Worm (Caenorhabditis elegans) whole organism, midembryonic: Measurements from ENCODE around the gene col-130.

Source experiments
- T22C8.4 ChIP-seq: fragments of 200-800 bp; sonication (Bioruptor generic); IDR thresholded peaks from 2 replicates; pipeline ENCODE4 v1.3.6; 2022; ENCODE audit warnings: missing genetic modification characterization, missing compliant biosample characterization
- cog-1 ChIP-seq: sonication (generic microtip); optimal IDR thresholded peaks from 2 replicates; lab custom pipeline; 2016; ENCODE audit warnings: missing genetic modification characterization, missing compliant biosample characterization
- flt-1 ChIP-seq: fragments of 200-800 bp; sonication (Bioruptor generic); IDR thresholded peaks from 2 replicates; pipeline ENCODE4 v1.3.6; 2022; ENCODE audit warnings: missing genetic modification characterization, missing compliant biosample characterization
- klf-2 ChIP-seq: fragments of 200-800 bp; sonication (Bioruptor generic); conservative IDR thresholded peaks from 2 replicates; pipeline ENCODE4 v1.3.6; 2022; ENCODE audit warnings: missing genetic modification reagents, missing genetic modification characterization, missing compliant biosample characterization
- med-1 ChIP-seq: sonication (generic microtip); optimal IDR thresholded peaks from 2 replicates; lab custom pipeline; 2017; ENCODE audit warnings: missing genetic modification characterization, mild to moderate bottlenecking, missing compliant biosample characterization, antibody characterized with exemption, missing genetic modification reagents; ENCODE audit not compliant: insufficient read depth
- ref-1 ChIP-seq: fragments of 200-800 bp; sonication (Bioruptor generic); conservative IDR thresholded peaks from 2 replicates; pipeline ENCODE4 v1.3.6; 2022; ENCODE audit warnings: missing genetic modification reagents, missing genetic modification characterization, missing compliant biosample characterization
- tab-1 ChIP-seq: fragments of 200-800 bp; sonication (Bioruptor generic); IDR thresholded peaks from 2 replicates; pipeline ENCODE4 v1.3.6; 2022; ENCODE audit warnings: missing genetic modification characterization, missing compliant biosample characterization
- ztf-23 ChIP-seq: fragments of 200-800 bp; sonication (Bioruptor generic); IDR thresholded peaks from 2 replicates; pipeline ENCODE4 v1.3.6; 2022; ENCODE audit warnings: missing genetic modification reagents, missing genetic modification characterization, missing compliant biosample characterization
- ztf-29 ChIP-seq: fragments of 200-800 bp; sonication (Bioruptor generic); IDR thresholded peaks from 2 replicates; pipeline ENCODE4 v1.3.6; 2022; ENCODE audit warnings: missing genetic modification reagents, missing genetic modification characterization, missing compliant biosample characterization

Gene col-130

ce11 chrIV:12451225-12451831, 23.0 kb upstream of the col-130 start, which contains the start of gene dpy-26:
Gene dpy-26, minus strand, starts transcription at chrIV:12451335.
- no peak for TF ChIP-seq cog-1
- TF ChIP-seq ztf-23 (GFP tag; lab: Robert Waterston, UW), result no peak
- no peak for TF ChIP-seq med-1 (GFP tag; lab: Kevin White, UChicago)
- no peak for TF ChIP-seq ztf-29 (GFP tag; lab: Robert Waterston, UW)
- no peak for TF ChIP-seq flt-1 (GFP tag; lab: Robert Waterston, UW)
- no peak for TF ChIP-seq ref-1 (GFP tag; lab: Robert Waterston, UW)

DNA sequence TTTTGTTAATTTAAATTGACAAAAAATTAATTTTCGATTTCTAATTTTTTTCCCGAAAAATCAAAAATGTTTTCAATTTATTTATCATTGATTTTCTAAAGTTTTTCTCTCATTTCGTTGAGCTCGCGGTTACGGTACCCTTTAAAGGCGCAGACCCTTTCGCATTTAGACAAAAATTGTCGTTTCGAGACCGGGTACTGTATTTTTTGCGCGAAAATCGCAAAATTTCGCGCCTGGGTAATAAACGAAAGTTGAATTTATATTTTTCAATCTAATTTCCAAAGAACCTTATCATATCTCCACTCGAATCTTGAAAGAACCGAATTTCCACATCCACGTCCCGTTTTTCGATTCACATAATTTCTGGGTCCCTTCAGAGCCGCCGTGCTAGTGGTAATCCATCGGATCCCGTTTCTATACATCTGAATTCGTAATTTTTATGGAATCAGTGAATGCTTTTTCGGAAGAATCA, 17.2 kb upstream of the col-130 start, which contains the start of gene C25G4.3:
TSS of gene C25G4.3 (minus strand) at position 422 of the 472 bp plus-strand sequence.
- no peak for TF ChIP-seq klf-2 (GFP tag; lab: Robert Waterston, UW)
- TF ChIP-seq ztf-29 (GFP tag; lab: Robert Waterston, UW), result no peak
- no peak for TF ChIP-seq ref-1 (GFP tag; lab: Robert Waterston, UW)
- no peak for TF ChIP-seq flt-1 (GFP tag; lab: Robert Waterston, UW)
- no peak for TF ChIP-seq ztf-23 (GFP tag; lab: Robert Waterston, UW)
- no peak for TF ChIP-seq cog-1
- no peak for TF ChIP-seq med-1 (GFP tag; lab: Kevin White, UChicago)
- no peak for TF ChIP-seq T22C8.4 (GFP tag; lab: Robert Waterston, UW)
- TF ChIP-seq tab-1, result no peak

- TF ChIP-seq klf-2 (GFP tag; lab: Robert Waterston, UW) (no peak), T22C8.4 (GFP tag; lab: Robert Waterston, UW) (no peak), ztf-29 (GFP tag; lab: Robert Waterston, UW) (no peak), flt-1 (GFP tag; lab: Robert Waterston, UW) (no peak), med-1 (GFP tag; lab: Kevin White, UChicago) (no peak), cog-1 (no peak), tab-1 (no peak), ref-1 (GFP tag; lab: Robert Waterston, UW) (no peak), ztf-23 (GFP tag; lab: Robert Waterston, UW) (no peak)
These were observed 15.6 kb upstream of the col-130 start, which contains the start of gene C25G4.2 for ce11 chrIV:12443936-12444335. Gene C25G4.2, minus strand, starts transcription at chrIV:12444035.

ce11 chrIV:12441715-12442114, 13.4 kb upstream of the col-130 start, which contains the start of gene C25G4.17:
Gene C25G4.17, plus strand, starts transcription at chrIV:12442015.
- TF ChIP-seq ztf-23 (GFP tag; lab: Robert Waterston, UW) (no peak), med-1 (GFP tag; lab: Kevin White, UChicago) (no peak), ref-1 (GFP tag; lab: Robert Waterston, UW) (no peak), cog-1 (no peak), flt-1 (GFP tag; lab: Robert Waterston, UW) (no peak), T22C8.4 (GFP tag; lab: Robert Waterston, UW) (no peak), tab-1 (no peak), klf-2 (GFP tag; lab: Robert Waterston, UW) (no peak), ztf-29 (GFP tag; lab: Robert Waterston, UW) (no peak)

DNA sequence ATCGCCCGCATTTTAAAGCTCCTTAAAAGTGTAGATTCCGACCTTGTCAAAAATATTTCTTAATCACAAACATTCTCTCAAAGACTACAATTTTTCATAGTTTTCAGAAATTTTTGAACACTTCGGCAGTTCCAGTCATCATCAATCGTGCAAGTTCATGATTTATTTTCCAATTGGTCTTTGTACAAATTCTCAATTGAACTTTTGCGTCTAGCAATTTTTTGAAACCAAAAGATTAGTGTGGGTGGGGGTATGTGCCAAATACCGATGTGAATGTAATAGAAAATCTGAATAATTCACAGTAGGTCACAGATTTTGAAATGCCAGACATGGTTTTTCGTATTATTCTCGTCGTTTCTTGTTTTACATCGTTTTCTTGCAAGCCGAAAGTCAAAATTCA, 10.0 kb upstream of the col-130 start, which contains the start of gene clec-185:
TSS of gene clec-185 (plus strand) at position 301 of the 400 bp plus-strand sequence.
- no peak for TF ChIP-seq T22C8.4 (GFP tag; lab: Robert Waterston, UW)
- TF ChIP-seq ztf-29 (GFP tag; lab: Robert Waterston, UW), result no peak

- TF ChIP-seq ztf-29 (GFP tag; lab: Robert Waterston, UW) (no peak), med-1 (GFP tag; lab: Kevin White, UChicago) (no peak), klf-2 (GFP tag; lab: Robert Waterston, UW) (no peak), T22C8.4 (GFP tag; lab: Robert Waterston, UW) (no peak), tab-1 (no peak), ref-1 (GFP tag; lab: Robert Waterston, UW) (no peak), flt-1 (GFP tag; lab: Robert Waterston, UW) (no peak), cog-1 (no peak), ztf-23 (GFP tag; lab: Robert Waterston, UW) (no peak)
These were observed 7.1 kb upstream of the col-130 start, which contains the start of gene irg-4 for ce11 chrIV:12435442-12435841. Gene irg-4, plus strand, starts transcription at chrIV:12435833.

DNA sequence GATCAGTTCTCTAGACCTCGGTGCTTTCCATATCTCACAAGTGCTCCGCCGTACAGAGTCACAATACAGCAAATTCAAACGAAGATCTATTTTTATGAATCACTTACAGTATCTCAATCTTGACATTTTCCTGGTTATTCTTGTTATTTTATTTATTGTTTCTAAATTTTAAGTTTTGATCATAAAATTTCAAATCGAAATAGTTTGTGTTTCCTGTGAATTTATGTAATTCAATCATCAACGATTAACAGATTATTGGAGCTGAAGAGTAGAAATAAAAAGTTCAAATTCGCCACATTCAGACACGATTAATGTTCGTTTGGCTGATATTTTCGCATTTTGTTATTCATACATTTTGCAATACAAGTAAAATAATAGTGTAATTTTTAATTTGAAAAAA, 4.0 kb upstream of the col-130 start, which contains the start of gene clec-184:
TSS of gene clec-184 (plus strand) at position 301 of the 400 bp plus-strand sequence.
- TF ChIP-seq klf-2 (GFP tag; lab: Robert Waterston, UW) (no peak), med-1 (GFP tag; lab: Kevin White, UChicago) (no peak), ztf-29 (GFP tag; lab: Robert Waterston, UW) (no peak)

DNA sequence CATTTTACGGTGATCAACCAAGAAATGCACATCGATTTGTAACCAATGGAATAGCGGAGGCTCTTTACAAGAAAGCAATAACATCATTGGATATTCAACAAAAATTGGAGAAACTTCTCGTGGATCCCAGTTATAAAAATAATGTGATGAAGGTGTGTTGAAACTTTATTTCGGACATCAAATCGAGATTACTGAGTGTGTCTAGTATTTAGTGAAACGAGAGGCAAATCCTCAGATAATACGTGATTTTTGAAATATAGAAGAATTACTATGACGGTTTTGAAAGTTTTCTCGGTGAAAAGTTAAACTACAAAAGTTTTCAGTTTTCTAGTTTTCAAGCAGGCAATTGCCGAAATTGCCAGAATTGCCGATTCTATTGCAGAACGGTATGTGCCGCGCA, 3.4 kb upstream of the col-130 start:
- no peak for TF ChIP-seq ref-1 (GFP tag; lab: Robert Waterston, UW)
- no peak for TF ChIP-seq flt-1 (GFP tag; lab: Robert Waterston, UW)
- no peak for TF ChIP-seq med-1 (GFP tag; lab: Kevin White, UChicago)
- TF ChIP-seq tab-1, result no peak
- no peak for TF ChIP-seq klf-2 (GFP tag; lab: Robert Waterston, UW)
- no peak for TF ChIP-seq T22C8.4 (GFP tag; lab: Robert Waterston, UW)
- TF ChIP-seq ztf-29 (GFP tag; lab: Robert Waterston, UW), result no peak
- no peak for TF ChIP-seq ztf-23 (GFP tag; lab: Robert Waterston, UW)
- TF ChIP-seq cog-1, result no peak

DNA sequence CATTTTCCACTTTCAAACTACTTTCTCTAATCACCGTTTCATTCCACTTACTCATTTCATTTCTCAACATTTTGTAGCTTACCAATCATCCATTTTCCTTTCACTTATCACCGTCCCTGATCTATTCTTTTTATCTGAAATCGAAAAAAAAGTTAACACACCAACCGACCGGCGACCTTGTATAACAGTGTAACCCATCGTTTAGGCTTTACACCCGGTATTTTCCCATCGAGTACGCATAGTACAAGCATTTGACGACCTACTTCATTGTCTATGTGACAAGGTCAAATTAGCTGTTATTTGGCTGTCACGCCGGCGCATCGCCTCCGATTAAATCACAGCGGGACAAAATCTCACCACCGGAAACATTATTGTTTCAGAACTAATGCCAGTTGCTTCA, 1.2 kb upstream of the col-130 start:
- TF ChIP-seq ztf-29 (GFP tag; lab: Robert Waterston, UW) (no peak), flt-1 (GFP tag; lab: Robert Waterston, UW) (no peak), klf-2 (GFP tag; lab: Robert Waterston, UW) (no peak), med-1 (GFP tag; lab: Kevin White, UChicago) (no peak), tab-1 (no peak), ztf-23 (GFP tag; lab: Robert Waterston, UW) (no peak), ref-1 (GFP tag; lab: Robert Waterston, UW) (no peak), T22C8.4 (GFP tag; lab: Robert Waterston, UW) (no peak), cog-1 (no peak)
